Fruit fly (Drosophila melanogaster) whole organism, wandering third instar larva: ENCODE data around the gene CG15414.

ENCODE experiments used
- Abd-B ChIP-seq: fragments of >200 bp; optimal IDR thresholded peaks from 2 replicates; lab custom pipeline; 2017; ENCODE audit warnings: missing biosample characterization, missing genetic modification characterization
- Hr78 ChIP-seq: fragments of >200 bp; optimal IDR thresholded peaks from 2 replicates; lab custom pipeline; 2017; ENCODE audit warnings: missing biosample characterization, missing genetic modification characterization
- Hr83 ChIP-seq: fragments of 200-300 bp; sonication (Bioruptor generic); optimal IDR thresholded peaks from 2 replicates; lab custom pipeline; 2016; ENCODE audit warnings: missing biosample characterization, mild to moderate bottlenecking, missing genetic modification characterization, moderate library complexity; ENCODE audit not compliant: poor library complexity, severe bottlenecking
- Jra ChIP-seq: sonication (Bioruptor generic); optimal IDR thresholded peaks from 2 replicates; lab custom pipeline; 2016; ENCODE audit warnings: missing biosample characterization, missing genetic modification characterization
- Vsx2 ChIP-seq: fragments of 200-300, 225-300 bp; sonication (Bioruptor generic); optimal IDR thresholded peaks from 2 replicates; lab custom pipeline; 2018; ENCODE audit warnings: missing biosample characterization, missing genetic modification characterization; ENCODE audit not compliant: partially characterized antibody
- dmrt93B ChIP-seq: fragments of 200-800 bp; sonication (Bioruptor generic); optimal IDR thresholded peaks from 2 replicates; lab custom pipeline; 2018; ENCODE audit warnings: missing biosample characterization, mild to moderate bottlenecking, missing genetic modification characterization
- psq ChIP-seq: fragments of 200-800 bp; sonication (Bioruptor generic); optimal IDR thresholded peaks from 3 replicates; lab custom pipeline; 2017; ENCODE audit warnings: missing biosample characterization, mild to moderate bottlenecking, missing genetic modification characterization, moderate library complexity
- rgr ChIP-seq: fragments of 200-800 bp; sonication (Bioruptor generic); optimal IDR thresholded peaks from 3 replicates; lab custom pipeline; 2016; ENCODE audit warnings: missing biosample characterization, mild to moderate bottlenecking, missing genetic modification characterization

dm6 chr2L:3485506-3485905 is 5.4 kb downstream of the CG15414 start:
- TF ChIP-seq psq (GFP tag; lab: Kevin White, UChicago) (no peak), Vsx2 (no peak), Hr83 (GFP tag; lab: Kevin White, UChicago) (no peak), Hr78 (GFP tag; lab: Kevin White, UChicago) (no peak), Jra (no peak), rgr (no peak), dmrt93B (no peak), Abd-B (GFP tag; lab: Kevin White, UChicago) (no peak)
